Fruit fly (Drosophila melanogaster): ENCODE measurements around the gene Dyrk2.

- TF ChIP-seq CG11617 (GFP tag; optimal IDR thresholded peaks at IDR 0.05) (no peak), Clk (GFP tag; optimal IDR thresholded peaks at IDR 0.05) (no peak), CG14711 (tag; optimal IDR thresholded peaks at IDR 0.05) (no peak), cic (GFP tag; optimal IDR thresholded peaks at IDR 0.05) (no peak), bab1 (GFP tag; optimal IDR thresholded peaks at IDR 0.05) (no peak), Crg-1 (GFP tag; optimal IDR thresholded peaks at IDR 0.05) (no peak), CG5204 (GFP tag; optimal IDR thresholded peaks at IDR 0.05) (no peak)
These were observed 3.9 kb downstream of the Dyrk2 start for dm6 chr2L:14230050-14230449.
